Fruit fly (Drosophila melanogaster): ENCODE results near the gene cmet.

- TF ChIP-seq insv (optimal IDR thresholded peaks at IDR 0.05) (no peak), psq (optimal IDR thresholded peaks at IDR 0.05) (no peak), h (optimal IDR thresholded peaks at IDR 0.05) (no peak)
Measured at dm6 chr2L:11251181-11251580, 17.6 kb downstream of the cmet start.

Data from Kc167 (cell line).